Fruit fly (Drosophila melanogaster) whole organism, embryonic: ENCODE measurements around the gene bb8.

Experiments
- Blimp-1 ChIP-seq: fragments of 200-800 bp; sonication (Bioruptor generic); optimal IDR thresholded peaks from 3 replicates; lab custom pipeline; 2018; ENCODE audit warnings: missing biosample characterization, missing genetic modification characterization, mild to moderate bottlenecking, moderate library complexity, missing genetic modification reagents
- CG10267 ChIP-seq: fragments of 200-800 bp; sonication (Bioruptor generic); optimal IDR thresholded peaks from 2 replicates; lab custom pipeline; 2018; ENCODE audit warnings: missing biosample characterization, mild to moderate bottlenecking, missing genetic modification characterization, moderate library complexity
- CG10321 ChIP-seq: fragments of 200-800 bp; sonication (Bioruptor generic); IDR thresholded peaks from 2 replicates; pipeline ENCODE4 v1.3.6; 2022; ENCODE audit warnings: missing biosample characterization, missing genetic modification characterization
- CG10462 ChIP-seq: fragments of 200-800 bp; sonication (Bioruptor generic); optimal IDR thresholded peaks from 2 replicates; lab custom pipeline; 2016; ENCODE audit warnings: missing biosample characterization, missing genetic modification characterization
- CG11247 ChIP-seq: fragments of 200-800 bp; sonication (Bioruptor generic); IDR thresholded peaks from 2 replicates; pipeline ENCODE4 v1.3.6; 2022; ENCODE audit warnings: missing biosample characterization, missing genetic modification characterization
- CG12155 ChIP-seq: fragments of 200-800 bp; sonication (Bioruptor generic); optimal IDR thresholded peaks from 3 replicates; lab custom pipeline; 2016; ENCODE audit warnings: missing biosample characterization, missing genetic modification characterization
- CG12236 ChIP-seq: fragments of 200-800 bp; sonication (Bioruptor generic); optimal IDR thresholded peaks from 2 replicates; lab custom pipeline; 2016; ENCODE audit warnings: missing biosample characterization, missing genetic modification characterization
- CG12391 ChIP-seq: fragments of 200-800 bp; sonication (Bioruptor generic); optimal IDR thresholded peaks from 3 replicates; lab custom pipeline; 2018; ENCODE audit warnings: missing biosample characterization, mild to moderate bottlenecking, missing genetic modification characterization, moderate library complexity
- CG14965 ChIP-seq: fragments of 200-800 bp; sonication (Bioruptor generic); optimal IDR thresholded peaks from 2 replicates; lab custom pipeline; 2016; ENCODE audit warnings: missing biosample characterization, missing genetic modification characterization, borderline replicate concordance
- CG15073 ChIP-seq: fragments of 200-800 bp; sonication (Bioruptor generic); optimal IDR thresholded peaks from 2 replicates; lab custom pipeline; 2016; ENCODE audit warnings: missing biosample characterization, missing genetic modification characterization
- CG15479 ChIP-seq: fragments of 200-800 bp; sonication (Bioruptor generic); optimal IDR thresholded peaks from 3 replicates; lab custom pipeline; 2019; ENCODE audit warnings: missing biosample characterization, mild to moderate bottlenecking, missing genetic modification characterization, moderate library complexity
- CG15696 ChIP-seq: fragments of 200-800 bp; sonication (Bioruptor generic); optimal IDR thresholded peaks from 2 replicates; lab custom pipeline; 2019; ENCODE audit warnings: missing biosample characterization, mild to moderate bottlenecking, missing genetic modification characterization, moderate library complexity
- CG17186 ChIP-seq: fragments of 200-800 bp; sonication (Bioruptor generic); optimal IDR thresholded peaks from 3 replicates; lab custom pipeline; 2017; ENCODE audit warnings: missing biosample characterization, missing genetic modification reagents, missing genetic modification characterization
- CG17361 ChIP-seq: fragments of 200-800 bp; sonication (Bioruptor generic); IDR thresholded peaks from 3 replicates; pipeline ENCODE4 v1.3.6; 2022; ENCODE audit warnings: missing biosample characterization, missing genetic modification characterization
- CG2875 ChIP-seq: fragments of 200-800 bp; sonication (Bioruptor generic); optimal IDR thresholded peaks from 2 replicates; lab custom pipeline; 2017; ENCODE audit warnings: missing biosample characterization, mild to moderate bottlenecking, missing genetic modification characterization, missing genetic modification reagents
- CG30403 ChIP-seq: fragments of 200-800 bp; sonication (Bioruptor generic); optimal IDR thresholded peaks from 3 replicates; lab custom pipeline; 2016; ENCODE audit warnings: missing biosample characterization, missing genetic modification characterization
- CG30431 ChIP-seq: fragments of 200-800 bp; sonication (Bioruptor generic); optimal IDR thresholded peaks from 2 replicates; lab custom pipeline; 2017; ENCODE audit warnings: missing biosample characterization, missing genetic modification characterization
- CG3281 ChIP-seq: fragments of 200-800 bp; sonication (Bioruptor generic); optimal IDR thresholded peaks from 3 replicates; lab custom pipeline; 2017; ENCODE audit warnings: missing biosample characterization, mild to moderate bottlenecking, missing genetic modification characterization
- CG33213 ChIP-seq: fragments of 200-800 bp; sonication (Bioruptor generic); optimal IDR thresholded peaks from 3 replicates; lab custom pipeline; 2016; ENCODE audit warnings: missing biosample characterization, missing genetic modification characterization
- CG33557 ChIP-seq: fragments of 200-800 bp; sonication (Bioruptor generic); optimal IDR thresholded peaks from 2 replicates; lab custom pipeline; 2019; ENCODE audit warnings: missing biosample characterization, mild to moderate bottlenecking, missing genetic modification characterization, moderate library complexity
- CG34422 ChIP-seq: fragments of 200-800 bp; sonication (Bioruptor generic); IDR thresholded peaks from 3 replicates; pipeline ENCODE4 v1.3.6; 2022; ENCODE audit warnings: missing biosample characterization, missing genetic modification characterization
- CG4424 ChIP-seq: fragments of 200-800 bp; sonication (Bioruptor generic); optimal IDR thresholded peaks from 3 replicates; lab custom pipeline; 2016; ENCODE audit warnings: missing biosample characterization, missing genetic modification characterization
- CG7786 ChIP-seq: fragments of 200-800 bp; sonication (Bioruptor generic); optimal IDR thresholded peaks from 2 replicates; lab custom pipeline; 2016; ENCODE audit warnings: missing biosample characterization, missing genetic modification characterization
- Deaf1 ChIP-seq: fragments of 200-800 bp; optimal IDR thresholded peaks from 3 replicates; lab custom pipeline; 2019; ENCODE audit warnings: missing biosample characterization, mild to moderate bottlenecking, missing genetic modification characterization, moderate library complexity
- Dref ChIP-seq: fragments of 200-800 bp; sonication (Bioruptor generic); IDR thresholded peaks from 2 replicates; pipeline ENCODE4 v1.3.6; 2022; ENCODE audit warnings: missing biosample characterization, missing genetic modification characterization
- Hr3 ChIP-seq: fragments of 200-800 bp; sonication (Bioruptor generic); optimal IDR thresholded peaks from 3 replicates; lab custom pipeline; 2016; ENCODE audit warnings: missing biosample characterization, missing genetic modification characterization
- Lhr ChIP-seq: fragments of 200-800 bp; sonication (Bioruptor generic); optimal IDR thresholded peaks from 3 replicates; lab custom pipeline; 2017; ENCODE audit warnings: mild to moderate bottlenecking, missing biosample characterization, missing genetic modification reagents, missing genetic modification characterization
- NC2β ChIP-seq: fragments of 200-800 bp; sonication (Bioruptor generic); optimal IDR thresholded peaks from 2 replicates; lab custom pipeline; 2016; ENCODE audit warnings: missing biosample characterization, missing genetic modification characterization
- NfI ChIP-seq: fragments of 200-800 bp; sonication (Bioruptor generic); optimal IDR thresholded peaks from 3 replicates; lab custom pipeline; 2018; ENCODE audit warnings: missing biosample characterization, mild to moderate bottlenecking, missing genetic modification characterization, moderate library complexity
- PHDP ChIP-seq: fragments of 200-800 bp; sonication (Bioruptor generic); optimal IDR thresholded peaks from 3 replicates; lab custom pipeline; 2018; ENCODE audit warnings: missing biosample characterization, mild to moderate bottlenecking, missing genetic modification characterization, moderate library complexity
- Poxn ChIP-seq: fragments of 200-800 bp; sonication (Bioruptor generic); IDR thresholded peaks from 2 replicates; pipeline ENCODE4 v1.3.6; 2022; ENCODE audit warnings: missing biosample characterization, missing genetic modification characterization
- Sry-δ ChIP-seq: fragments of 200-800 bp; sonication (Bioruptor generic); optimal IDR thresholded peaks from 2 replicates; lab custom pipeline; 2016; ENCODE audit warnings: missing biosample characterization, missing genetic modification characterization
- amos ChIP-seq: fragments of 200-800 bp; sonication (Bioruptor generic); IDR thresholded peaks from 2 replicates; pipeline ENCODE4 v1.3.6; 2022; ENCODE audit warnings: missing biosample characterization, missing genetic modification characterization; ENCODE audit not compliant: partially characterized antibody
- ato ChIP-seq: fragments of 200-800 bp; sonication (Bioruptor generic); IDR thresholded peaks from 2 replicates; pipeline ENCODE4 v1.3.6; 2022; ENCODE audit warnings: missing biosample characterization, missing genetic modification characterization; ENCODE audit not compliant: partially characterized antibody
- cad ChIP-seq: fragments of >200 bp; optimal IDR thresholded peaks from 2 replicates; lab custom pipeline; 2017; ENCODE audit warnings: missing biosample characterization, missing genetic modification characterization
- chn ChIP-seq: fragments of 200-800 bp; sonication (Bioruptor generic); optimal IDR thresholded peaks from 2 replicates; lab custom pipeline; 2016; ENCODE audit warnings: missing biosample characterization, missing genetic modification characterization
- dmrt11E ChIP-seq: fragments of 200-800 bp; sonication (Bioruptor generic); optimal IDR thresholded peaks from 3 replicates; lab custom pipeline; 2018; ENCODE audit warnings: missing biosample characterization, mild to moderate bottlenecking, missing genetic modification characterization, moderate library complexity
- eve ChIP-seq, 2 experiments: fragments of >200 bp; optimal IDR thresholded peaks; 2 replicates each; lab custom pipeline; 2017; ENCODE audit warnings: missing biosample characterization in 2 of 2, missing genetic modification characterization in 2 of 2
- fd102C ChIP-seq: fragments of 200-800 bp; sonication (Bioruptor generic); optimal IDR thresholded peaks from 2 replicates; lab custom pipeline; 2018; ENCODE audit warnings: missing biosample characterization, mild to moderate bottlenecking, missing genetic modification characterization, moderate library complexity
- gt ChIP-seq: fragments of 200-800 bp; sonication (Bioruptor generic); IDR thresholded peaks from 2 replicates; pipeline ENCODE4 v1.3.6; 2022; ENCODE audit warnings: missing biosample characterization, missing genetic modification characterization
- lilli ChIP-seq: fragments of 200-800 bp; sonication (Bioruptor generic); optimal IDR thresholded peaks from 3 replicates; lab custom pipeline; 2016; ENCODE audit warnings: missing biosample characterization, missing genetic modification characterization
- lola ChIP-seq, 3 experiments: fragments of >200 bp in 2 of 3; fragments of 200-800 bp in 1 of 3; sonication (Bioruptor generic) in 1 of 3; optimal IDR thresholded peaks; 2 replicates each; lab custom pipeline; 2017 to 2019; ENCODE audit warnings: missing biosample characterization in 3 of 3, missing genetic modification characterization in 3 of 3, mild to moderate bottlenecking in 1 of 3, moderate library complexity in 1 of 3
- nom ChIP-seq: fragments of 200-800 bp; sonication (Bioruptor generic); optimal IDR thresholded peaks from 2 replicates; lab custom pipeline; 2017; ENCODE audit warnings: missing biosample characterization, missing genetic modification characterization, mild to moderate bottlenecking, moderate library complexity, missing genetic modification reagents
- odd ChIP-seq: fragments of 200-800 bp; sonication (Bioruptor generic); optimal IDR thresholded peaks from 2 replicates; lab custom pipeline; 2017; ENCODE audit warnings: missing biosample characterization, mild to moderate bottlenecking, missing genetic modification characterization
- pnt ChIP-seq: fragments of 200-800 bp; sonication (Bioruptor generic); optimal IDR thresholded peaks from 3 replicates; lab custom pipeline; 2016; ENCODE audit warnings: missing biosample characterization, missing genetic modification characterization
- twi ChIP-seq: fragments of 200-800 bp; optimal IDR thresholded peaks from 2 replicates; lab custom pipeline; 2019; ENCODE audit warnings: missing biosample characterization, mild to moderate bottlenecking, missing genetic modification characterization, moderate library complexity
- tx ChIP-seq: fragments of 200-800 bp; sonication (Bioruptor generic); optimal IDR thresholded peaks from 2 replicates; lab custom pipeline; 2016; ENCODE audit warnings: missing biosample characterization, missing genetic modification characterization
- vvl ChIP-seq: fragments of 200-800 bp; sonication (Bioruptor generic); IDR thresholded peaks from 2 replicates; pipeline ENCODE4 v1.3.6; 2022; ENCODE audit warnings: missing biosample characterization, missing genetic modification characterization
- zen ChIP-seq: fragments of 200-800 bp; sonication (Bioruptor generic); optimal IDR thresholded peaks from 3 replicates; lab custom pipeline; 2018; ENCODE audit warnings: missing biosample characterization, mild to moderate bottlenecking, missing genetic modification characterization, moderate library complexity

Gene bb8

DNA sequence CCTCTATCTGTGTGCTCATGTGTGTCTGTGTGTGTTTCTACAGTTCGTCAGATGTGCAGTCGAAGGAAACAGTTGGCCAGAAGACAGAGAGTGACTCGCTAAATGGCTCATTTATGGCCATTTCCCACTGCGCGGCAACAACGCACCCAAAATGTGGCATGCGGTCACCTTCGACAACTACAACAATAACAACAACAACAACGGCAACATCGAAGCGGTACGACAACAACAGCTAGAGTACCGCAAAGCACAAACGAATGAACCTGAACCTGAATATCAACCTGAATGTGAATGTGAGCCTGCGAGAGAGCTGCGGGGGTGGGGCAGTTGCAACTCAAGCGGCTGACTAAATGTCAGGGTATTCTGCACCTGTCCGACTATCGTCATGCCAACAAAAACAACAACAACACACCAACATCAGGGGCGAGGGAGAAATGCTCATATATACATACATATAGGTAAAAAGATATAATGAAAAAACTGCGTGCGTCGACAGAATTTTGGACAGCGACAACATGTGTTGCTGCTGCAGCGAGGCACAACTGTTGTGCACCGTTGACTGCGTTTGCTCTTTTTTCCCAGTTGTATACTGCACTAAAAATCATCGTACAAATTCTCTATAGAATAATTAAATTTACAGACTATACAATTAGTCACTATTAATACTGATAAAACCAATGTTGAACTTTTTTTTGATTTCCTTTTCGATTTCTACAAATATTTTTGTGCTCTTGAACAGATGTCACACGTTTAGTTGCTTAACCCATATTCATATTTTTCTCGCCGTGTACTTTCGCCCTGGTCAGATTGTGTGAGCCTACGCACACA is 10.3 kb upstream of the bb8 start (continued):
- TF ChIP-seq CG33557 (peak; percentile 60), zen (peak; percentile 73), CG12391 (tag; lab: Kevin White, UChicago) (peak; percentile 78), CG17361 (GFP tag; lab: Robert Waterston, UW) (peak; percentile 36; the same call in 1 of the 3 replicates), CG33213 (GFP tag; lab: Kevin White, UChicago) (no peak), Sry-δ (GFP tag; lab: Kevin White, UChicago) (no peak), tx (GFP tag; lab: Kevin White, UChicago) (peak; percentile 27), NC2β (GFP tag; lab: Kevin White, UChicago) (peak; percentile 58), dmrt11E (tag; lab: Kevin White, UChicago) (peak; percentile 91), CG12236 (peak; percentile 22), Lhr (GFP tag; lab: Kevin White, UChicago) (no peak), CG30403 (GFP tag; lab: Kevin White, UChicago) (peak; percentile 48), CG3281 (GFP tag; lab: Kevin White, UChicago) (no peak), eve (GFP tag; optimal IDR thresholded peaks at IDR 0.05; lab: Kevin White, UChicago) (no peak), Blimp-1 (GFP tag; lab: Kevin White, UChicago) (no peak), chn (GFP tag; lab: Kevin White, UChicago) (peak; percentile 57), CG10462 (GFP tag; lab: Kevin White, UChicago) (peak; percentile 38), gt (GFP tag; lab: Robert Waterston, UW) (no peak), NfI (GFP tag; lab: Kevin White, UChicago) (no peak), Hr3 (GFP tag; lab: Kevin White, UChicago) (peak; percentile 39), CG11247 (GFP tag; lab: Robert Waterston, UW) (no peak), CG17186 (GFP tag; lab: Kevin White, UChicago) (no peak), CG4424 (GFP tag; lab: Kevin White, UChicago) (peak; percentile 48), CG15696 (tag; lab: Kevin White, UChicago) (peak; percentile 48), nom (GFP tag; lab: Kevin White, UChicago) (no peak), CG7786 (GFP tag; lab: Kevin White, UChicago) (peak; percentile 20), lola (GFP tag; optimal IDR thresholded peaks at IDR 0.05; lab: Kevin White, UChicago) (peak in 1 of 3 experiments; percentile 82), Deaf1 (no peak), CG12155 (GFP tag; lab: Kevin White, UChicago) (peak; percentile 27), Poxn (GFP tag; lab: Robert Waterston, UW) (no peak), fd102C (GFP tag; lab: Kevin White, UChicago) (peak; percentile 88), CG10321 (no peak), CG15479 (GFP tag; lab: Kevin White, UChicago) (peak; percentile 92), ato (GFP tag; lab: Robert Waterston, UW) (no peak), CG30431 (peak; percentile 58), cad (peak; percentile 30), twi (peak; percentile 95), CG15073 (GFP tag; lab: Kevin White, UChicago) (no peak), pnt (GFP tag; lab: Kevin White, UChicago) (peak; percentile 10), Dref (GFP tag; lab: Robert Waterston, UW) (no peak), vvl (GFP tag; lab: Robert Waterston, UW) (no peak), amos (GFP tag; lab: Robert Waterston, UW) (no peak), lilli (GFP tag; lab: Kevin White, UChicago) (peak; percentile 45), CG14965 (GFP tag; lab: Kevin White, UChicago) (no peak), CG2875 (GFP tag; lab: Kevin White, UChicago) (peak; percentile 32), PHDP (peak; percentile 3), CG34422 (GFP tag; lab: Robert Waterston, UW) (no peak), CG10267 (tag; lab: Kevin White, UChicago) (no peak), odd (GFP tag; lab: Kevin White, UChicago) (peak; percentile 6)
